Fruit fly (Drosophila melanogaster): Measurements from ENCODE around the gene HBS1.

Gene HBS1

DNA sequence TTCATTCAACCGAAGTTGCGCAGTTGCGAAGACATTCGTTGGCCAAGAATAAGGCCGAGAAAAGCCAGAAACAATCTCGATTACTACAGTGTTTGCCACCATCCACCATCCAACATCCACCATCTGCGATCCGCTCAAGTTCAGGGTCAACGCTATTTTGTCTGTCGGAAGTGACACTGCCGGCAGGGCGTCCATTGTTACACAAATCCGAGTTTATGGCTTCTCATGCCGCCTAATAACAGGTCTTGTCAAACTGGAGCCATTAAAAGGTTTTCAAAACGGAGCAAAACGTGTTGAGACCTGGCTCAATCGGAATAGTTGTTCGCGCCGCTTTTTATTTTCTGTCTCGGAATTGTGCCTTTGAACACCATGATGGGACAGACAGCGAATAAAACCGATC is 46.2 kb downstream of the HBS1 start:
- TF ChIP-seq EcR (GFP tag; optimal IDR thresholded peaks at IDR 0.05) (peak; percentile 93), CG12605 (GFP tag; IDR thresholded peaks at IDR 0.05) (no peak)

DNA sequence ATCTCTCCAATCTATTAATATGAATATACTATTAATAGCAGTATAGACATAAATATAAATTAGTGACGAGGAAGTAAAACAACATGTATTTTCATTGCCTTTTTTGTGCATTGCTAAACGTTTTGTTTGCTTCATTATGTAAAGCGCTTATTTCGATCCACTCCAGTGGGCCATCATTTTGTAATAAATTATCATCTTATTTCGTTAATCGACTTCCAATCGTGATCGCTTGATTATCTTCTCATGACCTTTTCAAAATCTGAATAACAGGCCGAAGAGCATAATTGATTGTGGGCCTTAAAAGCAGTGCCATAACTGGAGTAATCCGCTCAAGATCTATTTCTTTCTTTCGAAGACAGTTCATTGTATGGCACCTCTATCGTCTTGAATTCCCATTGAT is 47.6 kb downstream of the HBS1 start:
- TF ChIP-seq Ets98B (GFP tag; IDR thresholded peaks at IDR 0.05) (no peak), rn (GFP tag; IDR thresholded peaks at IDR 0.05) (no peak), CG15710 (tag; optimal IDR thresholded peaks at IDR 0.05) (no peak), Snoo (tag; optimal IDR thresholded peaks at IDR 0.05) (no peak)

DNA sequence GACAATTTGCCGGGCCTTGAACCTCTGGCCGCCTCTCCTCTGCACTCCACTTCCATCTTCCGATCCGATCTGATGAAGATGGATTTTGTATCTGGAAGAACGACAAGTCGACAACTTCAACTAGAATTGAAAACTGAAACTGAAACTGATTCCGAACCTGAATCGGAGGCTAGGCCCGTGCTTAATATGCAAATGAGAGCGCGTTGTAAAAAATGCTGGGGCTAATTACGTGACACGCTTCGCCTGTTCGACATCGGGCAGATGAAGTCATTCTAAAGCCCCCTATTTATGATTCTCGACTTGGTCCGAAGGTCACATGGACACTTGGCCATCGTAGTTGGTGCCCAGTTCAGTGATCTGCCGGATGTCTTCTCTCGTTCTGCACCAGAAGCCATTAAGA is 48.4 kb downstream of the HBS1 start:
- TF ChIP-seq gl (tag; optimal IDR thresholded peaks at IDR 0.05) (no peak), EcR (GFP tag; optimal IDR thresholded peaks at IDR 0.05) (peak; percentile 83)
